Worm (Caenorhabditis elegans): ENCODE measurements around the gene F26F2.10.

F26F2.10 gene

ce11 chrV:20597076-20597475, 2.4 kb upstream of the F26F2.10 start, which contains the start of gene F46B3.1:
TSS of gene F46B3.1 (minus strand) at chrV:20597176.
- TF ChIP-seq athp-1 (tag; optimal IDR thresholded peaks at IDR 0.05), result no peak
- TF ChIP-seq dpl-1 (GFP tag; optimal IDR thresholded peaks at IDR 0.05), result no peak
- TF ChIP-seq lag-1 (GFP tag; IDR thresholded peaks at IDR 0.05), result no peak
- TF ChIP-seq F37B4.10 (GFP tag; IDR thresholded peaks at IDR 0.05), result no peak
- no peak for TF ChIP-seq madf-3 (GFP tag; IDR thresholded peaks at IDR 0.05)
- TF ChIP-seq B0035.1 (tag; optimal IDR thresholded peaks at IDR 0.05), result no peak
- no peak for TF ChIP-seq mes-4 (tag; optimal IDR thresholded peaks at IDR 0.05)
- TF ChIP-seq tlf-1 (GFP tag; optimal IDR thresholded peaks at IDR 0.05), result no peak
- TF ChIP-seq attf-6 (GFP tag; IDR thresholded peaks at IDR 0.05), result no peak
- no peak for TF ChIP-seq F23B12.7 (tag; optimal IDR thresholded peaks at IDR 0.05; ENCODE audit: insufficient read depth)
- TF ChIP-seq madf-6 (GFP tag; IDR thresholded peaks at IDR 0.05), result no peak
- TF ChIP-seq B0261.1 (tag; optimal IDR thresholded peaks at IDR 0.05), result no peak
- TF ChIP-seq T07F8.4 (tag; optimal IDR thresholded peaks at IDR 0.05), result no peak

ce11 chrV:20595653-20596052, 1.0 kb upstream of the F26F2.10 start, which contains the start of gene F26F2.11:
TSS of gene F26F2.11 (minus strand) at chrV:20595753.
- no peak for TF ChIP-seq cebp-1 (GFP tag; IDR thresholded peaks at IDR 0.05)
- TF ChIP-seq cebp-1 (tag; optimal IDR thresholded peaks at IDR 0.05), result no peak
- no peak for TF ChIP-seq ztf-3 (GFP tag; optimal IDR thresholded peaks at IDR 0.05)
- TF ChIP-seq unc-130 (GFP tag; optimal IDR thresholded peaks at IDR 0.05), result no peak
- no peak for TF ChIP-seq egl-44 (GFP tag; IDR thresholded peaks at IDR 0.05)
- TF ChIP-seq ztf-25 (GFP tag; IDR thresholded peaks at IDR 0.05), result no peak
- no peak for TF ChIP-seq sdz-38 (tag; optimal IDR thresholded peaks at IDR 0.05)
- TF ChIP-seq sea-2 (GFP tag; IDR thresholded peaks at IDR 0.05), result no peak
- TF ChIP-seq snpc-4 (GFP tag; optimal IDR thresholded peaks at IDR 0.05), result no peak
- no peak for TF ChIP-seq snpc-4 (tag; optimal IDR thresholded peaks at IDR 0.05)
- TF ChIP-seq C17E4.6 (GFP tag; IDR thresholded peaks at IDR 0.05), result no peak
- TF ChIP-seq F52B5.7 (tag; optimal IDR thresholded peaks at IDR 0.05), result no peak
- TF ChIP-seq C06A6.2 (GFP tag; conservative IDR thresholded peaks at IDR 0.05), result no peak
- no peak for TF ChIP-seq F22D6.2 (tag; optimal IDR thresholded peaks at IDR 0.05)
- TF ChIP-seq K11D2.4 (GFP tag; IDR thresholded peaks at IDR 0.05), result no peak

ce11 chrV:20580511-20581040, 14.1 kb downstream of the F26F2.10 start, which contains the start of gene F26F2.7:
TSS of gene F26F2.7 (plus strand) at chrV:20580990.
- TF ChIP-seq F10E7.11 (tag; optimal IDR thresholded peaks at IDR 0.05) (peak; percentile 30), snpc-3.4 (tag; optimal IDR thresholded peaks at IDR 0.05) (peak; percentile 50), hlh-12 (tag; optimal IDR thresholded peaks at IDR 0.05) (no peak), Y95B8A.8 (GFP tag; IDR thresholded peaks at IDR 0.05) (peak; percentile 82; the same call in 1 of the 2 replicates), madf-10 (tag; optimal IDR thresholded peaks at IDR 0.05) (peak; percentile 78), dpl-1 (GFP tag; optimal IDR thresholded peaks at IDR 0.05) (peak; percentile 59), lir-1 (GFP tag; conservative IDR thresholded peaks at IDR 0.05) (peak; percentile 80; the same call in 1 of the 2 replicates), madf-8 (GFP tag; conservative IDR thresholded peaks at IDR 0.05) (peak; percentile 99), ztf-26 (tag; optimal IDR thresholded peaks at IDR 0.05) (peak; percentile 76), K12H6.12 (tag; optimal IDR thresholded peaks at IDR 0.05) (peak; percentile 71), Y53G8AR.9 (GFP tag; conservative IDR thresholded peaks at IDR 0.05) (peak; percentile 88), F33H1.4 (GFP tag; IDR thresholded peaks at IDR 0.05) (peak; percentile 95), B0336.3 (GFP tag; IDR thresholded peaks at IDR 0.05) (peak; percentile 97), rcor-1 (GFP tag; IDR thresholded peaks at IDR 0.05) (peak; percentile 89), attf-5 (GFP tag; optimal IDR thresholded peaks at IDR 0.05) (peak; percentile 92), rpc-1 (optimal IDR thresholded peaks at IDR 0.05) (no peak), rpc-1 (tag; optimal IDR thresholded peaks at IDR 0.05) (no peak), nhr-27 (tag; optimal IDR thresholded peaks at IDR 0.05) (no peak), snpc-4 (GFP tag; optimal IDR thresholded peaks at IDR 0.05) (no peak), snpc-4 (tag; optimal IDR thresholded peaks at IDR 0.05) (peak in 3 of 4 experiments; percentile 26 to 85 (median 79)), ccch-3 (GFP tag; optimal IDR thresholded peaks at IDR 0.05) (no peak), ztf-6 (GFP tag; IDR thresholded peaks at IDR 0.05) (no peak), athp-1 (tag; optimal IDR thresholded peaks at IDR 0.05) (peak; percentile 85), snpc-1.3 (tag; optimal IDR thresholded peaks at IDR 0.05; ENCODE audit: insufficient read depth) (peak; percentile 44)

Measured in whole organism, young adult.